Worm (Caenorhabditis elegans) whole organism, young adult: Measurements from ENCODE around the gene Y39B6A.43.

Experiments
- F22D6.2 ChIP-seq: sonication (generic microtip); optimal IDR thresholded peaks from 2 replicates; lab custom pipeline; 2016; ENCODE audit warnings: mild to moderate bottlenecking, missing genetic modification characterization, missing compliant biosample characterization
- hlh-12 ChIP-seq: sonication (generic microtip); optimal IDR thresholded peaks from 2 replicates; lab custom pipeline; 2016; ENCODE audit warnings: missing genetic modification characterization, missing compliant biosample characterization
- lin-35 ChIP-seq, 3 experiments: fragments of 150-350 bp in 2 of 3; sonication (generic microtip) in 1 of 3; optimal IDR thresholded peaks; 2 replicates each; lab custom pipeline; 2014 to 2018; ENCODE audit warnings: missing biosample characterization in 3 of 3, missing genetic modification characterization in 3 of 3, missing genetic modification reagents in 3 of 3
- nfya-1 ChIP-seq: sonication (generic microtip); optimal IDR thresholded peaks from 2 replicates; lab custom pipeline; 2017; ENCODE audit warnings: antibody characterized with exemption, missing compliant biosample characterization, missing genetic modification characterization, borderline replicate concordance; ENCODE audit not compliant: insufficient read depth
- pha-4 ChIP-seq: fragments of 150-350 bp; sonication (generic microtip); optimal IDR thresholded peaks from 2 replicates; lab custom pipeline; 2014; ENCODE audit warnings: missing biosample characterization, missing genetic modification reagents, missing genetic modification characterization
- snpc-1.3 ChIP-seq: sonication (generic microtip); optimal IDR thresholded peaks from 2 replicates; lab custom pipeline; 2017; ENCODE audit warnings: missing genetic modification characterization, mild to moderate bottlenecking, missing compliant biosample characterization, antibody characterized with exemption, moderate library complexity, missing genotype, missing genetic modification reagents; ENCODE audit not compliant: insufficient read depth
- unc-62 ChIP-seq: fragments of 150-350 bp; optimal IDR thresholded peaks from 2 replicates; lab custom pipeline; 2014; ENCODE audit warnings: missing biosample characterization, missing genetic modification reagents, missing genetic modification characterization

DNA sequence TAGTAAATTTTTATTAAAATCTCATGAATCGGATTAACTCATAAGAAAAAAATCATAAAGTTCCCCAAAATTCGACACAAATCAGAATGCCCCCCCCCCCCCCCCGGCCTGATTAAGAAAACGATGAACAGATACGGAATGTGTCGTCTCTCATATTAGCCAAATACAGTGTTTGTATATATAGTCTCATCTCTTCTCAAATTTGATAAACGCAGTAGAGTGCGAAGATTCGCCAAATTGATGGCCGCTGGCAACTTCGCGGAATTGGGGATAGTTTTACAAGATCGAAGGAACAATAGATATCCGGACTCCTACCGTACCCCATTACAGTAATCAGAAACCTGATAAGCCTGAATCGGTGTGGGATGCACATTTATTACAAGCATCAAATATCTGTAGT, 30.1 kb downstream of the Y39B6A.43 start:
- TF ChIP-seq hlh-12 (tag; lab: Kevin White, UChicago): no peak
- TF ChIP-seq pha-4 (tag; lab: Kevin White, UChicago): no peak
- TF ChIP-seq snpc-1.3 (tag; lab: Kevin White, UChicago): no peak
- no peak for TF ChIP-seq F22D6.2 (tag; lab: Kevin White, UChicago)
- TF ChIP-seq unc-62 (GFP tag; lab: Kevin White, UChicago): no peak
- TF ChIP-seq nfya-1 (tag; lab: Kevin White, UChicago): no peak
- no peak for TF ChIP-seq lin-35 (GFP tag; optimal IDR thresholded peaks at IDR 0.05; lab: Kevin White, UChicago)
